Fruit fly (Drosophila melanogaster): Measurements from ENCODE around the gene wol.

The wol gene

dm6 chr2L:8350560-8351171 is 47.9 kb upstream of the wol start (continued):
- peak; percentile 2 for TF ChIP-seq NfI (GFP tag; optimal IDR thresholded peaks at IDR 0.05)
- TF ChIP-seq CHES-1-like (GFP tag; optimal IDR thresholded peaks at IDR 0.05), result no peak
- peak; percentile 28 for TF ChIP-seq fd3F (GFP tag; optimal IDR thresholded peaks at IDR 0.05)
- no peak for TF ChIP-seq CG33557 (GFP tag; optimal IDR thresholded peaks at IDR 0.05)
- peak; percentile 51 for TF ChIP-seq Vsx1 (GFP tag; optimal IDR thresholded peaks at IDR 0.05)
- TF ChIP-seq CG4404 (GFP tag; IDR thresholded peaks at IDR 0.05), result no peak
- TF ChIP-seq shn (GFP tag; optimal IDR thresholded peaks at IDR 0.05), result no peak
- no peak for TF ChIP-seq Doc2 (GFP tag; IDR thresholded peaks at IDR 0.05)
- no peak for TF ChIP-seq ato (GFP tag; IDR thresholded peaks at IDR 0.05; ENCODE audit: partially characterized antibody)
- TF ChIP-seq CG2120 (GFP tag; optimal IDR thresholded peaks at IDR 0.05), result peak; percentile 36
- TF ChIP-seq CG6272 (GFP tag; IDR thresholded peaks at IDR 0.05), result no peak
- no peak for TF ChIP-seq Trl (optimal IDR thresholded peaks at IDR 0.05)
- TF ChIP-seq Trl (GFP tag; optimal IDR thresholded peaks at IDR 0.05), result peak; percentile 8
- TF ChIP-seq CG3995 (GFP tag; optimal IDR thresholded peaks at IDR 0.05), result no peak
- no peak for TF ChIP-seq CG11456 (GFP tag; IDR thresholded peaks at IDR 0.05)
- no peak for TF ChIP-seq sr (GFP tag; IDR thresholded peaks at IDR 0.05)
- TF ChIP-seq CG5953 (GFP tag; IDR thresholded peaks at IDR 0.05), result no peak
- no peak for TF ChIP-seq phol (tag; optimal IDR thresholded peaks at IDR 0.05)
- TF ChIP-seq CG11504 (tag; optimal IDR thresholded peaks at IDR 0.05), result no peak
- peak; percentile 8 for TF ChIP-seq Sox100B (GFP tag; optimal IDR thresholded peaks at IDR 0.05)
- TF ChIP-seq CG7987 (GFP tag; optimal IDR thresholded peaks at IDR 0.05), result peak; percentile 44
- no peak for TF ChIP-seq CG1602 (GFP tag; optimal IDR thresholded peaks at IDR 0.05)
- no peak for TF ChIP-seq Dip3 (GFP tag; optimal IDR thresholded peaks at IDR 0.05)
- no peak for TF ChIP-seq MESR4 (GFP tag; optimal IDR thresholded peaks at IDR 0.05)
- no peak for TF ChIP-seq CG6791 (GFP tag; IDR thresholded peaks at IDR 0.05; ENCODE audit: partially characterized antibody)
- no peak for TF ChIP-seq CkIIα-i1 (GFP tag; IDR thresholded peaks at IDR 0.05)
- TF ChIP-seq CG14014 (GFP tag; IDR thresholded peaks at IDR 0.05), result peak; percentile 52; the same call in 1 of the 2 replicates
- TF ChIP-seq peb (GFP tag; IDR thresholded peaks at IDR 0.05), result no peak
- no peak for TF ChIP-seq abd-A (tag; optimal IDR thresholded peaks at IDR 0.05)
- TF ChIP-seq NK7.1 (GFP tag; optimal IDR thresholded peaks at IDR 0.05), result no peak
- peak; percentile 68 for TF ChIP-seq CG2678 (tag; optimal IDR thresholded peaks at IDR 0.05)
- TF ChIP-seq dm (GFP tag; optimal IDR thresholded peaks at IDR 0.05), result no peak
- TF ChIP-seq prd (optimal IDR thresholded peaks at IDR 0.05), result no peak
- TF ChIP-seq prd (GFP tag; IDR thresholded peaks at IDR 0.05), result no peak
- no peak for TF ChIP-seq CG32532 (GFP tag; IDR thresholded peaks at IDR 0.05)
- peak; percentile 16 for TF ChIP-seq CG9727 (GFP tag; optimal IDR thresholded peaks at IDR 0.05)
- TF ChIP-seq ap (GFP tag; IDR thresholded peaks at IDR 0.05), result no peak
- TF ChIP-seq CG31388 (GFP tag; optimal IDR thresholded peaks at IDR 0.05), result no peak
- no peak for TF ChIP-seq CG10366 (GFP tag; IDR thresholded peaks at IDR 0.05)
- no peak for TF ChIP-seq CG4360 (GFP tag; IDR thresholded peaks at IDR 0.05)
- no peak for TF ChIP-seq HLHmδ (GFP tag; optimal IDR thresholded peaks at IDR 0.05)
- no peak for TF ChIP-seq CG2202 (tag; optimal IDR thresholded peaks at IDR 0.05)
- TF ChIP-seq dmrt99B (tag; optimal IDR thresholded peaks at IDR 0.05), result peak; percentile 25
- no peak for TF ChIP-seq Gsc (GFP tag; IDR thresholded peaks at IDR 0.05)
- TF ChIP-seq CG10959 (GFP tag; IDR thresholded peaks at IDR 0.05), result no peak
- TF ChIP-seq CTCF (GFP tag; optimal IDR thresholded peaks at IDR 0.05), result no peak
- TF ChIP-seq nerfin-2 (GFP tag; IDR thresholded peaks at IDR 0.05; ENCODE audit: partially characterized antibody), result no peak
- no peak for TF ChIP-seq HLH54F (GFP tag; optimal IDR thresholded peaks at IDR 0.05)
- TF ChIP-seq CG9817 (tag; optimal IDR thresholded peaks at IDR 0.05), result peak; percentile 12
- TF ChIP-seq unpg (GFP tag; optimal IDR thresholded peaks at IDR 0.05), result peak; percentile 46
- no peak for TF ChIP-seq CG3726 (GFP tag; IDR thresholded peaks at IDR 0.05)
- TF ChIP-seq CG4820 (GFP tag; optimal IDR thresholded peaks at IDR 0.05), result no peak
